Fruit fly (Drosophila melanogaster): ENCODE data around the gene CG8028.

- TF ChIP-seq Met (GFP tag; optimal IDR thresholded peaks at IDR 0.05) (no peak), CG6163 (GFP tag; IDR thresholded peaks at IDR 0.05) (no peak), Gug (GFP tag; IDR thresholded peaks at IDR 0.05) (no peak), topi (GFP tag; optimal IDR thresholded peaks at IDR 0.05) (no peak), Sox102F (GFP tag; optimal IDR thresholded peaks at IDR 0.05) (no peak), CG6792 (GFP tag; optimal IDR thresholded peaks at IDR 0.05) (no peak), fd59A (GFP tag; optimal IDR thresholded peaks at IDR 0.05) (no peak), CG6854 (GFP tag; optimal IDR thresholded peaks at IDR 0.05) (no peak)
Observed at dm6 chrX:19318924-19319323, 38.8 kb upstream of the CG8028 start.

Measured in whole organism, prepupa.